Fruit fly (Drosophila melanogaster) whole organism, embryonic: ENCODE measurements around the gene caz.

ENCODE experiments used
- CG12155 ChIP-seq: fragments of 200-800 bp; sonication (Bioruptor generic); optimal IDR thresholded peaks from 3 replicates; lab custom pipeline; 2016; ENCODE audit warnings: missing biosample characterization, missing genetic modification characterization
- CG1233 ChIP-seq: fragments of 200-800 bp; sonication (Bioruptor generic); optimal IDR thresholded peaks from 4 replicates; lab custom pipeline; 2018; ENCODE audit warnings: missing biosample characterization, mild to moderate bottlenecking, missing genetic modification characterization
- CG1529 ChIP-seq: fragments of 200-800 bp; sonication (Bioruptor generic); optimal IDR thresholded peaks from 3 replicates; lab custom pipeline; 2018; ENCODE audit warnings: missing biosample characterization, missing genetic modification characterization
- CG17829 ChIP-seq: fragments of 200-800 bp; optimal IDR thresholded peaks from 2 replicates; lab custom pipeline; 2019; ENCODE audit warnings: missing biosample characterization, mild to moderate bottlenecking, missing genetic modification characterization, moderate library complexity
- CG33213 ChIP-seq: fragments of 200-800 bp; sonication (Bioruptor generic); optimal IDR thresholded peaks from 3 replicates; lab custom pipeline; 2016; ENCODE audit warnings: missing biosample characterization, missing genetic modification characterization
- CG6254 ChIP-seq: fragments of 200-800 bp; sonication (Bioruptor generic); optimal IDR thresholded peaks from 3 replicates; lab custom pipeline; 2017; ENCODE audit warnings: mild to moderate bottlenecking, missing biosample characterization, missing genetic modification reagents, missing genetic modification characterization
- Stat92E ChIP-seq, 3 experiments: fragments of >200 bp in 2 of 3; fragments of 200-800 bp in 1 of 3; sonication (Bioruptor generic) in 1 of 3; optimal IDR thresholded peaks; 2 replicates each; lab custom pipeline; 2017 to 2019; ENCODE audit warnings: missing biosample characterization in 3 of 3, missing genetic modification characterization in 3 of 3, mild to moderate bottlenecking in 1 of 3, moderate library complexity in 1 of 3
- bbx ChIP-seq: fragments of 200-800 bp; sonication (Bioruptor generic); IDR thresholded peaks from 2 replicates; pipeline ENCODE4 v1.3.6; 2022; ENCODE audit warnings: missing biosample characterization, missing genetic modification characterization; ENCODE audit not compliant: partially characterized antibody
- gfzf ChIP-seq: fragments of 200-800 bp; sonication (Bioruptor generic); optimal IDR thresholded peaks from 2 replicates; lab custom pipeline; 2016; ENCODE audit warnings: missing biosample characterization, mild to moderate bottlenecking, missing genetic modification characterization, moderate library complexity
- h ChIP-seq: fragments of >200 bp; optimal IDR thresholded peaks from 2 replicates; lab custom pipeline; 2017
- insv ChIP-seq, 2 experiments: fragments of 200-800 bp; sonication (Bioruptor generic); optimal IDR thresholded peaks; 3 replicates each; lab custom pipeline; 2016 to 2018; ENCODE audit warnings: missing biosample characterization in 2 of 2, missing genetic modification characterization in 2 of 2
- wdn ChIP-seq: fragments of 200-800 bp; sonication (Bioruptor generic); IDR thresholded peaks from 2 replicates; pipeline ENCODE4 v1.3.6; 2022; ENCODE audit warnings: missing biosample characterization, missing genetic modification characterization

dm6 chrX:16278783-16279182 is 9.8 kb upstream of the caz start:
- TF ChIP-seq Stat92E (GFP tag; optimal IDR thresholded peaks at IDR 0.05; lab: Kevin White, UChicago): peak in 1 of 3 experiments; percentile 61
- TF ChIP-seq CG12155 (GFP tag; lab: Kevin White, UChicago): peak; percentile 35
- TF ChIP-seq CG33213 (GFP tag; lab: Kevin White, UChicago): peak; percentile 16
- no peak for TF ChIP-seq gfzf (GFP tag; lab: Kevin White, UChicago)
- TF ChIP-seq CG6254: peak; percentile 93
- peak; percentile 76 for TF ChIP-seq wdn
- TF ChIP-seq CG1233 (GFP tag; lab: Kevin White, UChicago): peak; percentile 82
- peak; percentile 80 for TF ChIP-seq CG1529
- TF ChIP-seq h (lab: Kevin White, UChicago): no peak
- no peak for TF ChIP-seq insv (GFP tag; optimal IDR thresholded peaks at IDR 0.05; lab: Kevin White, UChicago)
- peak; percentile 92 for TF ChIP-seq CG17829 (tag; lab: Kevin White, UChicago)
- TF ChIP-seq bbx (GFP tag; lab: Robert Waterston, UW): no peak
